Worm (Caenorhabditis elegans) whole organism, L2 larva: ENCODE results near the gene rfp-1.

Experiments used
- C34F6.9 ChIP-seq: fragments of 150-350 bp; optimal IDR thresholded peaks from 2 replicates; lab custom pipeline; 2014; ENCODE audit warnings: missing biosample characterization, missing genetic modification characterization
- F13H6.1 ChIP-seq: sonication (generic microtip); optimal IDR thresholded peaks from 2 replicates; lab custom pipeline; 2016; ENCODE audit warnings: missing genetic modification characterization, missing compliant biosample characterization
- R02D3.7 ChIP-seq: fragments of 150-350 bp; optimal IDR thresholded peaks from 2 replicates; lab custom pipeline; 2014; ENCODE audit warnings: missing biosample characterization, missing genetic modification characterization
- Y55F3AM.14 ChIP-seq: fragments of 200-800 bp; sonication (Bioruptor generic); optimal IDR thresholded peaks from 2 replicates; lab custom pipeline; 2018; ENCODE audit warnings: mild to moderate bottlenecking, missing genetic modification characterization, missing compliant biosample characterization
- ZK546.5 ChIP-seq: sonication (generic microtip); optimal IDR thresholded peaks from 2 replicates; lab custom pipeline; 2017; ENCODE audit warnings: missing biosample characterization, missing genetic modification characterization
- aly-2 ChIP-seq: fragments of 150-350 bp; optimal IDR thresholded peaks from 2 replicates; lab custom pipeline; 2014; ENCODE audit warnings: missing biosample characterization, missing genetic modification characterization
- ama-1 ChIP-seq: fragments of 150-350 bp; optimal IDR thresholded peaks from 2 replicates; lab custom pipeline; 2018; ENCODE audit warnings: inconsistent platforms
- blmp-1 ChIP-seq: sonication (generic microtip); optimal IDR thresholded peaks from 2 replicates; lab custom pipeline; 2017; ENCODE audit warnings: missing genetic modification characterization, mild to moderate bottlenecking, missing compliant biosample characterization, antibody characterized with exemption, moderate library complexity; ENCODE audit not compliant: insufficient read depth
- ceh-16 ChIP-seq: fragments of 150-350 bp; optimal IDR thresholded peaks from 2 replicates; lab custom pipeline; 2014; ENCODE audit warnings: missing biosample characterization, missing genetic modification characterization
- ceh-82 ChIP-seq: fragments of 150-350 bp; optimal IDR thresholded peaks from 2 replicates; lab custom pipeline; 2014; ENCODE audit warnings: missing biosample characterization, missing genetic modification characterization
- crh-2 ChIP-seq: sonication (generic microtip); optimal IDR thresholded peaks from 2 replicates; lab custom pipeline; 2017; ENCODE audit warnings: missing biosample characterization, missing genetic modification characterization
- dmd-4 ChIP-seq: sonication (generic microtip); optimal IDR thresholded peaks from 2 replicates; lab custom pipeline; 2017; ENCODE audit warnings: missing biosample characterization, missing genetic modification characterization
- egl-27 ChIP-seq: sonication (generic microtip); optimal IDR thresholded peaks from 3 replicates; lab custom pipeline; 2017; ENCODE audit warnings: missing biosample characterization, missing genetic modification reagents, missing genetic modification characterization
- elt-1 ChIP-seq: fragments of 150-350 bp; optimal IDR thresholded peaks from 2 replicates; lab custom pipeline; 2014; ENCODE audit warnings: missing biosample characterization, missing genetic modification characterization
- elt-3 ChIP-seq: sonication (generic microtip); optimal IDR thresholded peaks from 2 replicates; lab custom pipeline; 2017; ENCODE audit warnings: missing biosample characterization, missing genetic modification characterization
- fos-1 ChIP-seq: fragments of 150-350 bp; optimal IDR thresholded peaks from 2 replicates; lab custom pipeline; 2014; ENCODE audit warnings: missing biosample characterization, missing genetic modification characterization
- gmeb-1 ChIP-seq: fragments of 150-350 bp; optimal IDR thresholded peaks from 2 replicates; lab custom pipeline; 2014; ENCODE audit warnings: missing biosample characterization, missing genetic modification characterization
- lin-11 ChIP-seq: fragments of 150-350 bp; sonication (generic microtip); optimal IDR thresholded peaks from 2 replicates; lab custom pipeline; 2014; ENCODE audit warnings: missing biosample characterization, missing genetic modification characterization, inconsistent platforms, mixed read lengths
- lin-13 ChIP-seq: fragments of 150-350 bp; optimal IDR thresholded peaks from 2 replicates; lab custom pipeline; 2014; ENCODE audit warnings: missing biosample characterization, missing genetic modification reagents, missing genetic modification characterization
- lin-39 ChIP-seq: fragments of 150-350 bp; optimal IDR thresholded peaks from 2 replicates; lab custom pipeline; 2014; ENCODE audit warnings: missing biosample characterization, missing genetic modification reagents, missing genetic modification characterization
- lsy-2 ChIP-seq, 2 experiments: fragments of 150-350 bp in 1 of 2; sonication (generic microtip) in 1 of 2; optimal IDR thresholded peaks; 2 replicates each; lab custom pipeline; 2014 to 2017; ENCODE audit warnings: missing biosample characterization in 2 of 2, missing genetic modification characterization in 2 of 2
- mab-5 ChIP-seq: fragments of 150-350 bp; optimal IDR thresholded peaks from 2 replicates; lab custom pipeline; 2014; ENCODE audit warnings: missing biosample characterization, missing genetic modification characterization
- mbf-1 ChIP-seq: sonication (generic microtip); optimal IDR thresholded peaks from 2 replicates; lab custom pipeline; 2017; ENCODE audit warnings: missing biosample characterization, missing genetic modification characterization
- mdl-1 ChIP-seq, 2 experiments: fragments of 150-350 bp in 1 of 2; sonication (generic microtip) in 1 of 2; optimal IDR thresholded peaks; 2 replicates each; lab custom pipeline; 2017; ENCODE audit warnings: missing biosample characterization in 2 of 2, missing genetic modification characterization in 2 of 2
- nhr-10 ChIP-seq: sonication (generic microtip); optimal IDR thresholded peaks from 2 replicates; lab custom pipeline; 2017; ENCODE audit warnings: missing biosample characterization, missing genetic modification characterization
- nhr-11 ChIP-seq: fragments of 150-350 bp; optimal IDR thresholded peaks from 2 replicates; lab custom pipeline; 2014; ENCODE audit warnings: missing biosample characterization, missing genetic modification characterization
- nhr-129 ChIP-seq: fragments of 150-350 bp; optimal IDR thresholded peaks from 2 replicates; lab custom pipeline; 2014; ENCODE audit warnings: missing biosample characterization, missing genetic modification characterization
- nhr-21 ChIP-seq: fragments of 150-350 bp; optimal IDR thresholded peaks from 2 replicates; lab custom pipeline; 2014; ENCODE audit warnings: missing biosample characterization, missing genetic modification characterization
- nhr-237 ChIP-seq: fragments of 150-350 bp; optimal IDR thresholded peaks from 2 replicates; lab custom pipeline; 2014; ENCODE audit warnings: missing biosample characterization, missing genetic modification characterization
- nhr-25 ChIP-seq: fragments of 150-350 bp; sonication (generic microtip); optimal IDR thresholded peaks from 3 replicates; lab custom pipeline; 2014; ENCODE audit warnings: missing biosample characterization, missing genetic modification characterization
- nhr-6 ChIP-seq: fragments of 150-350 bp; optimal IDR thresholded peaks from 2 replicates; lab custom pipeline; 2014; ENCODE audit warnings: missing biosample characterization, missing genetic modification characterization
- sem-4 ChIP-seq: fragments of 150-350 bp; optimal IDR thresholded peaks from 2 replicates; lab custom pipeline; 2014; ENCODE audit warnings: missing biosample characterization, missing genetic modification reagents, missing genetic modification characterization
- skn-1 ChIP-seq: sonication (generic microtip); optimal IDR thresholded peaks from 2 replicates; lab custom pipeline; 2017; ENCODE audit warnings: missing biosample characterization, missing genetic modification characterization
- sma-3 ChIP-seq: sonication (generic microtip); optimal IDR thresholded peaks from 2 replicates; lab custom pipeline; 2016; ENCODE audit warnings: missing genetic modification reagents, missing genetic modification characterization, missing compliant biosample characterization
- sma-9 ChIP-seq, 2 experiments: fragments of 150-350 bp in 1 of 2; sonication (generic microtip) in 1 of 2; optimal IDR thresholded peaks; 2 replicates each; lab custom pipeline; 2014 to 2016; ENCODE audit warnings: missing genetic modification characterization in 2 of 2, mild to moderate bottlenecking in 1 of 2, missing biosample characterization in 1 of 2, missing compliant biosample characterization in 1 of 2, missing genetic modification reagents in 1 of 2, moderate library complexity in 1 of 2
- snpc-4 ChIP-seq: fragments of 150-350 bp; optimal IDR thresholded peaks from 2 replicates; lab custom pipeline; 2014; ENCODE audit warnings: missing biosample characterization, missing genetic modification characterization
- unc-39 ChIP-seq: fragments of 150-350 bp; optimal IDR thresholded peaks from 2 replicates; lab custom pipeline; 2014; ENCODE audit warnings: missing biosample characterization, missing genetic modification characterization
- unc-55 ChIP-seq: fragments of 150-350 bp; sonication (generic microtip); optimal IDR thresholded peaks from 3 replicates; lab custom pipeline; 2014; ENCODE audit warnings: missing biosample characterization, missing genetic modification reagents, missing genetic modification characterization
- unc-62 ChIP-seq: fragments of 150-350 bp; optimal IDR thresholded peaks from 2 replicates; lab custom pipeline; 2014; ENCODE audit warnings: missing biosample characterization, missing genetic modification reagents, missing genetic modification characterization
- zag-1 ChIP-seq: fragments of 150-350 bp; optimal IDR thresholded peaks from 2 replicates; lab custom pipeline; 2014; ENCODE audit warnings: missing biosample characterization, missing genetic modification characterization
- ztf-1 ChIP-seq: fragments of 200-800 bp; sonication (Bioruptor generic); conservative IDR thresholded peaks from 2 replicates; pipeline ENCODE4 v1.3.6; 2022; ENCODE audit warnings: missing genetic modification characterization, missing compliant biosample characterization
- ztf-11 ChIP-seq: sonication (generic microtip); optimal IDR thresholded peaks from 2 replicates; lab custom pipeline; 2017; ENCODE audit warnings: missing biosample characterization, missing genetic modification characterization
- ztf-4 ChIP-seq: fragments of 150-350 bp; optimal IDR thresholded peaks from 2 replicates; lab custom pipeline; 2014; ENCODE audit warnings: missing biosample characterization, missing genetic modification characterization

rfp-1 gene

ce11 chrIII:8356407-8356881 lies 2.0 kb upstream of the rfp-1 start:
- TF ChIP-seq crh-2 (peak; percentile 91), ztf-11 (tag; lab: Kevin White, UChicago) (no peak), lin-11 (peak; percentile 28), lin-13 (GFP tag; lab: Kevin White, UChicago) (peak; percentile 71), F13H6.1 (tag; lab: Kevin White, UChicago) (peak; percentile 85), lin-39 (tag; lab: Kevin White, UChicago) (no peak), elt-1 (no peak), lsy-2 (tag; optimal IDR thresholded peaks at IDR 0.05; lab: Kevin White, UChicago) (peak; percentile 70 to 91), dmd-4 (peak; percentile 25), unc-39 (tag; lab: Kevin White, UChicago) (no peak), nhr-25 (tag; lab: Kevin White, UChicago) (peak; percentile 67), egl-27 (no peak), ceh-16 (tag; lab: Kevin White, UChicago) (no peak), blmp-1 (tag; lab: Kevin White, UChicago) (peak; percentile 48), mab-5 (tag; lab: Kevin White, UChicago) (peak; percentile 44), nhr-129 (tag; lab: Kevin White, UChicago) (peak; percentile 92), unc-55 (GFP tag; lab: Kevin White, UChicago) (peak; percentile 91), snpc-4 (tag; lab: Kevin White, UChicago) (peak; percentile 70), R02D3.7 (tag; lab: Kevin White, UChicago) (no peak), nhr-6 (tag; lab: Kevin White, UChicago) (peak; percentile 85), gmeb-1 (tag; lab: Kevin White, UChicago) (peak; percentile 31), nhr-10 (tag; lab: Kevin White, UChicago) (no peak), unc-62 (no peak), sem-4 (tag; lab: Kevin White, UChicago) (peak; percentile 91), C34F6.9 (tag; lab: Kevin White, UChicago) (peak; percentile 94), nhr-21 (tag; lab: Kevin White, UChicago) (peak; percentile 56), sma-9 (GFP tag; optimal IDR thresholded peaks at IDR 0.05; lab: Kevin White, UChicago) (peak; percentile 75), sma-9 (tag; optimal IDR thresholded peaks at IDR 0.05; lab: Kevin White, UChicago) (no peak), Y55F3AM.14 (GFP tag; lab: Kevin White, UChicago) (no peak), nhr-11 (tag; lab: Kevin White, UChicago) (no peak), fos-1 (tag; lab: Kevin White, UChicago) (peak; percentile 62), zag-1 (tag; lab: Kevin White, UChicago) (peak; percentile 51), nhr-237 (no peak), ama-1 (lab: Kevin White, UChicago) (no peak), skn-1 (tag; lab: Kevin White, UChicago) (peak; percentile 1), ztf-1 (GFP tag; lab: Robert Waterston, UW) (no peak), ZK546.5 (tag; lab: Kevin White, UChicago) (no peak), ceh-82 (tag; lab: Kevin White, UChicago) (no peak), mbf-1 (tag; lab: Kevin White, UChicago) (no peak), elt-3 (no peak), aly-2 (tag; lab: Kevin White, UChicago) (no peak), ztf-4 (peak; percentile 75), mdl-1 (tag; optimal IDR thresholded peaks at IDR 0.05; lab: Kevin White, UChicago) (peak in 1 of 2 experiments; percentile 57), sma-3 (GFP tag; lab: Kevin White, UChicago) (peak; percentile 66)
